Fruit fly (Drosophila melanogaster) whole organism, wandering third instar larva: ENCODE data around the gene CG31804.

ENCODE experiments used
- Abd-B ChIP-seq: fragments of >200 bp; optimal IDR thresholded peaks from 2 replicates; lab custom pipeline; 2017; ENCODE audit warnings: missing biosample characterization, missing genetic modification characterization
- CG32264 ChIP-seq: fragments of 200-800 bp; sonication (Bioruptor generic); optimal IDR thresholded peaks from 2 replicates; lab custom pipeline; 2016; ENCODE audit warnings: missing biosample characterization, missing genetic modification characterization
- CrebA ChIP-seq: fragments of 200-800 bp; sonication (Bioruptor generic); optimal IDR thresholded peaks from 2 replicates; lab custom pipeline; 2016; ENCODE audit warnings: missing biosample characterization, mild to moderate bottlenecking, missing genetic modification characterization, borderline replicate concordance
- Dfd ChIP-seq: fragments of >200 bp; optimal IDR thresholded peaks from 2 replicates; lab custom pipeline; 2017; ENCODE audit warnings: missing biosample characterization, missing genetic modification characterization
- Dif ChIP-seq: fragments of 200-275, 200-300 bp; sonication (Bioruptor generic); optimal IDR thresholded peaks from 2 replicates; lab custom pipeline; 2018; ENCODE audit warnings: missing biosample characterization, missing genetic modification characterization; ENCODE audit not compliant: partially characterized antibody
- GATAd ChIP-seq: sonication (Bioruptor generic); optimal IDR thresholded peaks from 2 replicates; lab custom pipeline; 2016; ENCODE audit warnings: missing biosample characterization, missing genetic modification characterization
- HLH106 ChIP-seq: fragments of 200-800 bp; optimal IDR thresholded peaks from 3 replicates; lab custom pipeline; 2019; ENCODE audit warnings: missing biosample characterization, mild to moderate bottlenecking, missing genetic modification characterization, moderate library complexity
- Hr78 ChIP-seq: fragments of >200 bp; optimal IDR thresholded peaks from 2 replicates; lab custom pipeline; 2017; ENCODE audit warnings: missing biosample characterization, missing genetic modification characterization
- Hr83 ChIP-seq: fragments of 200-300 bp; sonication (Bioruptor generic); optimal IDR thresholded peaks from 2 replicates; lab custom pipeline; 2016; ENCODE audit warnings: missing biosample characterization, mild to moderate bottlenecking, missing genetic modification characterization, moderate library complexity; ENCODE audit not compliant: poor library complexity, severe bottlenecking
- Mio ChIP-seq: sonication (Bioruptor generic); optimal IDR thresholded peaks from 2 replicates; lab custom pipeline; 2016; ENCODE audit warnings: missing biosample characterization, missing genetic modification characterization
- Myc ChIP-seq: fragments of >200 bp; optimal IDR thresholded peaks from 2 replicates; lab custom pipeline; 2017
- N ChIP-seq: fragments of >200 bp; optimal IDR thresholded peaks from 2 replicates; lab custom pipeline; 2018; ENCODE audit warnings: missing biosample characterization, missing external identifiers, missing genetic modification characterization
- Rel ChIP-seq, 2 experiments: fragments of 200-800 bp; sonication (Bioruptor generic) in 1 of 2; optimal IDR thresholded peaks; 2 replicates in 1 of 2; 3 replicates in 1 of 2; lab custom pipeline; 2016 to 2019; ENCODE audit warnings: mild to moderate bottlenecking in 2 of 2, missing biosample characterization in 2 of 2, missing genetic modification characterization in 2 of 2, moderate library complexity in 1 of 2
- Sp1 ChIP-seq: fragments of 200-800 bp; sonication (Bioruptor generic); optimal IDR thresholded peaks from 3 replicates; lab custom pipeline; 2019; ENCODE audit warnings: missing biosample characterization, mild to moderate bottlenecking, missing genetic modification characterization, moderate library complexity
- Vsx2 ChIP-seq: fragments of 200-300, 225-300 bp; sonication (Bioruptor generic); optimal IDR thresholded peaks from 2 replicates; lab custom pipeline; 2018; ENCODE audit warnings: missing biosample characterization, missing genetic modification characterization; ENCODE audit not compliant: partially characterized antibody
- br ChIP-seq: fragments of 200-800 bp; sonication (Bioruptor generic); optimal IDR thresholded peaks from 2 replicates; lab custom pipeline; 2016; ENCODE audit warnings: missing biosample characterization, missing genetic modification characterization
- brk ChIP-seq: fragments of 200-800 bp; sonication (Bioruptor generic); optimal IDR thresholded peaks from 2 replicates; lab custom pipeline; 2016; ENCODE audit warnings: missing biosample characterization, mild to moderate bottlenecking, missing genetic modification characterization
- dl ChIP-seq, 2 experiments: fragments of 175-275, 200-275 bp in 1 of 2; fragments of 200-275 bp in 1 of 2; sonication (Bioruptor generic); optimal IDR thresholded peaks; lab custom pipeline; 2018; ENCODE audit warnings: mild to moderate bottlenecking in 2 of 2, missing biosample characterization in 2 of 2, missing genetic modification characterization in 2 of 2, moderate library complexity in 2 of 2; ENCODE audit not compliant: partially characterized antibody in 2 of 2, insufficient read depth in 1 of 2
- dmrt93B ChIP-seq: fragments of 200-800 bp; sonication (Bioruptor generic); optimal IDR thresholded peaks from 2 replicates; lab custom pipeline; 2018; ENCODE audit warnings: missing biosample characterization, mild to moderate bottlenecking, missing genetic modification characterization
- dsf ChIP-seq: sonication (Bioruptor generic); optimal IDR thresholded peaks from 2 replicates; lab custom pipeline; 2016; ENCODE audit warnings: missing biosample characterization, missing genetic modification characterization, borderline replicate concordance
- ey ChIP-seq: fragments of 200-800 bp; sonication (Bioruptor generic); optimal IDR thresholded peaks from 2 replicates; lab custom pipeline; 2016; ENCODE audit warnings: missing biosample characterization, missing genetic modification characterization
- h ChIP-seq: fragments of 200-800 bp; sonication (Bioruptor generic); optimal IDR thresholded peaks from 3 replicates; lab custom pipeline; 2016; ENCODE audit warnings: missing biosample characterization, mild to moderate bottlenecking, missing genetic modification characterization
- jim ChIP-seq: fragments of 175-275, 200-325 bp; sonication (Bioruptor generic); optimal IDR thresholded peaks from 2 replicates; lab custom pipeline; 2016; ENCODE audit warnings: missing biosample characterization, mild to moderate bottlenecking, missing genetic modification characterization
- lola ChIP-seq: fragments of >200 bp; optimal IDR thresholded peaks from 2 replicates; lab custom pipeline; 2017; ENCODE audit warnings: missing biosample characterization, missing genetic modification characterization
- psq ChIP-seq: fragments of 200-800 bp; sonication (Bioruptor generic); optimal IDR thresholded peaks from 3 replicates; lab custom pipeline; 2017; ENCODE audit warnings: missing biosample characterization, mild to moderate bottlenecking, missing genetic modification characterization, moderate library complexity
- rgr ChIP-seq: fragments of 200-800 bp; sonication (Bioruptor generic); optimal IDR thresholded peaks from 3 replicates; lab custom pipeline; 2016; ENCODE audit warnings: missing biosample characterization, mild to moderate bottlenecking, missing genetic modification characterization
- sage ChIP-seq: fragments of 200-800 bp; sonication (Bioruptor generic); optimal IDR thresholded peaks from 2 replicates; lab custom pipeline; 2016; ENCODE audit warnings: missing biosample characterization, mild to moderate bottlenecking, missing genetic modification characterization
- sv ChIP-seq: fragments of 200-800 bp; sonication (Bioruptor generic); optimal IDR thresholded peaks from 3 replicates; lab custom pipeline; 2016; ENCODE audit warnings: missing biosample characterization, missing genetic modification characterization
- tai ChIP-seq: sonication (Bioruptor generic); optimal IDR thresholded peaks from 2 replicates; lab custom pipeline; 2016; ENCODE audit warnings: missing biosample characterization, missing genetic modification characterization
- usp ChIP-seq: fragments of >200 bp; optimal IDR thresholded peaks from 2 replicates; lab custom pipeline; 2017; ENCODE audit warnings: missing biosample characterization, missing genetic modification characterization

Gene CG31804

DNA sequence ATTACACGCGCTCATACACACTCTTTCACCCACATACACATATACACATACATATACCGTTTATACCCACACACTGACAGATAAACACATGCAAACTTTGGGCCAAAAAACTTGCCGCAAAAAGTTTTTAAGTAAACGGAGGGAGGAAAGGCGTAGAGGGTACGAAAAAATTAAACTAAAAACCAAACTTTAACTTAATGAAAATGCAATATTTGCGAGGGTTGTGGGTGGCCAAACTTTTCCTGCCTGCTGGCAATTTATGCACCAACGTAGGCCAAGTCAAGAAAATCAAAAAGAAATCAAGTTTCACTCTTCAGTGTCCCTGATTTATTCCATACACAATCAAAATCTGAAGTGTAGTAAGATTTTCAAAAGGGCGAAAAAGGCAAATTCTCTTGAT lies at the start of gene CG31804:
Gene CG31804, plus strand, starts transcription at position 301 of the 400 bp plus-strand sequence.
- no peak for TF ChIP-seq usp
- TF ChIP-seq CG32264 (GFP tag; lab: Kevin White, UChicago) = no peak
- TF ChIP-seq CrebA (GFP tag; lab: Kevin White, UChicago) = no peak
- TF ChIP-seq Sp1 = no peak
- TF ChIP-seq GATAd (GFP tag; lab: Kevin White, UChicago) = no peak
- no peak for TF ChIP-seq br (GFP tag; lab: Kevin White, UChicago)
- TF ChIP-seq Rel (GFP tag; optimal IDR thresholded peaks at IDR 0.05; lab: Kevin White, UChicago) = no peak
- no peak for TF ChIP-seq Rel (tag; optimal IDR thresholded peaks at IDR 0.05; lab: Kevin White, UChicago)
- TF ChIP-seq HLH106 (tag; lab: Kevin White, UChicago) = no peak
- TF ChIP-seq sage (GFP tag; lab: Kevin White, UChicago) = no peak

DNA sequence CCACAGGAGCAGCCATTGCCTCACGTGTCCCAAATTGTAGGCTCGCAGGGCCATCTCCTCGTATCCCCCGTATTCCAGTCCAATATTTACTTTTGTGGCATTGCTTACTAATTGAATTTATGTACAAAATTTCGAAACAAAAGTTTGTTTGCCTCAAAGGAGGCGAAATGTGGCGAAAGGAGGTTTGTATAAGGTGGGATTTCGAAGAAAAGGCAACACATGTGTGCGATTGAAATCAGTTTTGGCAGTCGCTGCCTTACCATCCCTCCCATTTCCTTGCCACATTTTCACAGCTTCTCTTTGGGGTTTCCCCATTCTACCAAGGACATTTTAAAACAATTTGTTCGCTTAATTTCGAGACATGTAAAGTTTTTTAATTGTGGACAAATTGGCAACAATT lies 42.7 kb upstream of the CG31804 start, which contains the start of gene CG45691:
Gene CG45691, minus strand, starts transcription at position 101 of the 400 bp plus-strand sequence.
- TF ChIP-seq jim (GFP tag; lab: Kevin White, UChicago) (no peak), Hr78 (GFP tag; lab: Kevin White, UChicago) (no peak), Rel (GFP tag; optimal IDR thresholded peaks at IDR 0.05; lab: Kevin White, UChicago) (no peak), Rel (tag; optimal IDR thresholded peaks at IDR 0.05; lab: Kevin White, UChicago) (no peak), Hr83 (GFP tag; lab: Kevin White, UChicago) (no peak), HLH106 (tag; lab: Kevin White, UChicago) (no peak), Myc (lab: Kevin White, UChicago) (no peak), Vsx2 (GFP tag; lab: Kevin White, UChicago) (no peak), Dfd (GFP tag; lab: Kevin White, UChicago) (no peak), CrebA (GFP tag; lab: Kevin White, UChicago) (no peak), N (GFP tag; lab: Kevin White, UChicago) (no peak), GATAd (GFP tag; lab: Kevin White, UChicago) (no peak), h (GFP tag; lab: Kevin White, UChicago) (no peak), br (GFP tag; lab: Kevin White, UChicago) (no peak), dmrt93B (GFP tag; lab: Kevin White, UChicago) (no peak), dl (GFP tag; optimal IDR thresholded peaks at IDR 0.05; lab: Kevin White, UChicago; ENCODE audit: insufficient read depth in 1 of 2, partially characterized antibody in 2 of 2) (no peak), CG32264 (GFP tag; lab: Kevin White, UChicago) (no peak)

DNA sequence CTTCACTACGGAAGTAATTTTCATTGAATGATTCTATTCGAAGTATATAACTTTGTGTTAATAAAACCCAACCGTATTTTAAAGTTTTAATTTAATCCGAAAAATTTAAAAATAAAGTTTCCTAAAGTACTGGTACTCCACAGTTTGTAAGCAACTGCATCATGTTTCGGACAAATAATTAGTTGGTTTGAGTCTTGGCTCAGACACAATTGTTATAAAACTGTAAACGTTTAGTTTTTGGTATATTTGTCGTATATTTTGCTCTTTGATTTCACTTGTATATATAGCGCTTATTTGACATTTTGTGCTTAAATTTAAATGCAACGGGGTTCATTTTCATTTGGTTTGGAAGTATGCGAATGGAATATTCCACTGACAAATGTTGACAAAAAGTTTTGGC lies 5.2 kb downstream of the CG31804 start:
- TF ChIP-seq rgr (GFP tag; lab: Kevin White, UChicago) (no peak), sv (no peak), Myc (lab: Kevin White, UChicago) (peak; percentile 89), Mio (no peak), N (GFP tag; lab: Kevin White, UChicago) (no peak), Dfd (GFP tag; lab: Kevin White, UChicago) (no peak), brk (GFP tag; lab: Kevin White, UChicago) (no peak), dsf (GFP tag; lab: Kevin White, UChicago) (no peak), Abd-B (no peak), jim (GFP tag; lab: Kevin White, UChicago) (no peak), psq (GFP tag; lab: Kevin White, UChicago) (no peak), Hr78 (GFP tag; lab: Kevin White, UChicago) (no peak), lola (GFP tag; lab: Kevin White, UChicago) (no peak), Dif (GFP tag; lab: Kevin White, UChicago) (peak; percentile 13), tai (GFP tag; lab: Kevin White, UChicago) (no peak), Vsx2 (GFP tag; lab: Kevin White, UChicago) (no peak)
- TF ChIP-seq, all 38 proteins: peak for 2

DNA sequence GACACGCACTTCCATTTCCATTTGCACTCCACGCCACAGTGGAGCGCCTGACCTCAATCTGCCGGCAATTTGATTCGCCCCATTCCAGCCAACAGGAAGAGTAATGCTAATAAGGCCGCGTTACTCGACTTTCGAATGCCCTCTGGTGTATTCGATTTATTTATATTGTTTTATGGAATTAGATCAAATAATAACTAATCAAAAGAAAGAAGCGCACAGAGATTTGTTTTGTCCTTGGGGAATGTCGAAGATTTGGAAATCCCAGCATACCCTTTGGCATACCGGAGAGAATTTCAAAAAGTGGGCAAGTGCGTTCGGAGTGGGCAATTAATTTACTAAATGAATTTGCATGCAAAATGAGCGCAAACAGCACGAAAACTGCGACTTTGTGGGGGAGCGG lies 11.5 kb downstream of the CG31804 start:
- TF ChIP-seq HLH106 (tag; lab: Kevin White, UChicago) = no peak
- no peak for TF ChIP-seq ey (GFP tag; lab: Kevin White, UChicago)
- TF ChIP-seq Dif (GFP tag; lab: Kevin White, UChicago) = no peak
- no peak for TF ChIP-seq jim (GFP tag; lab: Kevin White, UChicago)
